Worm (Caenorhabditis elegans): ENCODE data around the gene F09C6.15.

DNA sequence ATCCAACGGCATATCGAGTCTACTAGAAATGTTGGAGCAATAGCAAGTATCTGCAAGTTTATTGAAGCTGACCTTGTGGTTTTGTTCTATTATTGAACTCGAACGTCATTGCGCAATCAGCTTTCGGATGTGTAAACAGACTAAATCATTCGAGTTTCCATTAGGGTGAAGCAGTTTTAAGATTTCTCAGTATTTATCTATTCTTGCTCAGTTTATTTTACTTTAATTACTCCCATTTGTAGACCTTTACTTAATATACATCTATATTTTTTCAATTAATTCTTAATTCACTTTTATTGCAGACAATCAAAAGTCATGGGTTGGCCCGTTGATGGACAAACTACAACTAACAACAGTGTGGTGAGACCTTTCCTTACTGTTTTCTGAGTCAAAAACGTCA, 12.9 kb upstream of the F09C6.15 start, which contains the start of gene F09C6.14:
- TF ChIP-seq skn-1 (tag; optimal IDR thresholded peaks at IDR 0.05) = no peak
- TF ChIP-seq unc-30 (tag; optimal IDR thresholded peaks at IDR 0.05) = no peak
- no peak for TF ChIP-seq sptf-1 (tag; optimal IDR thresholded peaks at IDR 0.05)
- TF ChIP-seq ztf-11 (tag; optimal IDR thresholded peaks at IDR 0.05) = no peak
- TF ChIP-seq unc-86 (tag; optimal IDR thresholded peaks at IDR 0.05) = no peak
- no peak for TF ChIP-seq lin-15B (tag; optimal IDR thresholded peaks at IDR 0.05)

Measured in whole organism, L1 larva.